Worm (Caenorhabditis elegans): ENCODE measurements around the gene M01H9.10.
A peak's percentile ranks its signal among the peaks of the same experiment; 100 is the strongest.

M01H9.10 gene

ce11 chrIV:4506637-4507036 is 26.7 kb upstream of the M01H9.10 start, which contains the start of gene gbb-2:
TSS of gene gbb-2 (minus strand) at chrIV:4506748.
- TF ChIP-seq ceh-62 (tag; optimal IDR thresholded peaks at IDR 0.05) (no peak), set-16 (GFP tag; IDR thresholded peaks at IDR 0.05) (peak; percentile 64), hlh-11 (tag; optimal IDR thresholded peaks at IDR 0.05) (peak; percentile 46), unc-62 (GFP tag; optimal IDR thresholded peaks at IDR 0.05 in 1 of 2) (peak in 1 of 2 experiments; percentile 30), unc-62 (tag; optimal IDR thresholded peaks at IDR 0.05) (no peak), daf-16 (GFP tag; optimal IDR thresholded peaks at IDR 0.05) (peak in 1 of 2 experiments; percentile 72), daf-16 (tag; optimal IDR thresholded peaks at IDR 0.05) (no peak), zfp-3 (GFP tag; conservative IDR thresholded peaks at IDR 0.05) (no peak), mes-2 (tag; optimal IDR thresholded peaks at IDR 0.05; ENCODE audit: poor library complexity, severe bottlenecking) (peak; percentile 13), lsy-2 (tag; optimal IDR thresholded peaks at IDR 0.05) (peak in 1 of 2 experiments; percentile 8)

- no peak for TF ChIP-seq ceh-62 (tag; optimal IDR thresholded peaks at IDR 0.05)
- TF ChIP-seq ces-1 (GFP tag; optimal IDR thresholded peaks at IDR 0.05) = peak; percentile 91
- peak; percentile 0 for TF ChIP-seq fkh-10 (GFP tag; optimal IDR thresholded peaks at IDR 0.05)
- TF ChIP-seq nhr-237 (tag; optimal IDR thresholded peaks at IDR 0.05) = no peak
- TF ChIP-seq unc-62 (GFP tag; optimal IDR thresholded peaks at IDR 0.05 in 1 of 2) = peak in 1 of 2 experiments; percentile 10
- no peak for TF ChIP-seq unc-62 (tag; optimal IDR thresholded peaks at IDR 0.05)
- no peak for TF ChIP-seq ZK546.5 (tag; optimal IDR thresholded peaks at IDR 0.05)
Measured at ce11 chrIV:4505078-4505477, 25.2 kb upstream of the M01H9.10 start.

ce11 chrIV:4490148-4490652 is 10.3 kb upstream of the M01H9.10 start, which contains the start of gene ZK180.7:
TSS of gene ZK180.7 (plus strand) at chrIV:4490542.
- peak; percentile 51 for TF ChIP-seq set-16 (GFP tag; IDR thresholded peaks at IDR 0.05)
- no peak for TF ChIP-seq daf-19 (GFP tag; conservative IDR thresholded peaks at IDR 0.05)
- peak in 1 of 2 experiments; percentile 61 for TF ChIP-seq unc-62 (GFP tag; optimal IDR thresholded peaks at IDR 0.05 in 1 of 2)
- no peak for TF ChIP-seq unc-62 (tag; optimal IDR thresholded peaks at IDR 0.05)

ce11 chrIV:4486738-4487137 is 6.8 kb upstream of the M01H9.10 start, which contains the start of gene trx-3:
TSS of gene trx-3 (plus strand) at chrIV:4487028.
- TF ChIP-seq nhr-11 (tag; optimal IDR thresholded peaks at IDR 0.05) = no peak
- TF ChIP-seq hmg-1.1 (GFP tag; IDR thresholded peaks at IDR 0.05) = no peak
- peak; percentile 51 for TF ChIP-seq dve-1 (tag; optimal IDR thresholded peaks at IDR 0.05; ENCODE audit: insufficient read depth)
- TF ChIP-seq pqm-1 (tag; optimal IDR thresholded peaks at IDR 0.05) = peak; percentile 75
- TF ChIP-seq nhr-28 (tag; optimal IDR thresholded peaks at IDR 0.05) = peak; percentile 62
- TF ChIP-seq daf-16 (GFP tag; optimal IDR thresholded peaks at IDR 0.05) = no peak
- peak; percentile 50 for TF ChIP-seq daf-16 (tag; optimal IDR thresholded peaks at IDR 0.05)
- TF ChIP-seq F10B5.3 (tag; optimal IDR thresholded peaks at IDR 0.05) = no peak
- no peak for TF ChIP-seq hlh-30 (tag; optimal IDR thresholded peaks at IDR 0.05; ENCODE audit: insufficient read depth)
- TF ChIP-seq lsy-2 (tag; optimal IDR thresholded peaks at IDR 0.05) = no peak
- TF ChIP-seq saeg-2 (GFP tag; IDR thresholded peaks at IDR 0.05) = no peak
- peak; percentile 55 for TF ChIP-seq aha-1 (tag)
- no peak for TF ChIP-seq ZK546.5 (tag; optimal IDR thresholded peaks at IDR 0.05)
- TF ChIP-seq unc-62 (GFP tag; optimal IDR thresholded peaks at IDR 0.05 in 1 of 2) = peak in 1 of 2 experiments; percentile 91
- no peak for TF ChIP-seq unc-62 (tag; optimal IDR thresholded peaks at IDR 0.05)
- no peak for TF ChIP-seq ceh-62 (tag; optimal IDR thresholded peaks at IDR 0.05)
- no peak for TF ChIP-seq ctbp-1 (GFP tag; IDR thresholded peaks at IDR 0.05)
- TF ChIP-seq mxl-3 (GFP tag; optimal IDR thresholded peaks at IDR 0.05) = no peak
- TF ChIP-seq fkh-10 (GFP tag; optimal IDR thresholded peaks at IDR 0.05) = no peak
- TF ChIP-seq dmd-6 (GFP tag; IDR thresholded peaks at IDR 0.05) = peak; percentile 42; the same call in 1 of the 2 replicates
- TF ChIP-seq hlh-11 (tag; optimal IDR thresholded peaks at IDR 0.05) = peak; percentile 71
- no peak for TF ChIP-seq nhr-6 (tag; optimal IDR thresholded peaks at IDR 0.05)

ce11 chrIV:4484555-4484954 is 4.6 kb upstream of the M01H9.10 start:
- TF ChIP-seq ceh-20 (GFP tag; IDR thresholded peaks at IDR 0.05) (no peak), ceh-44 (GFP tag; IDR thresholded peaks at IDR 0.05) (no peak), duxl-1 (tag; optimal IDR thresholded peaks at IDR 0.05; ENCODE audit: poor library complexity) (no peak), dmd-6 (GFP tag; IDR thresholded peaks at IDR 0.05) (peak; percentile 68), dve-1 (tag; optimal IDR thresholded peaks at IDR 0.05; ENCODE audit: insufficient read depth) (peak; percentile 45), hlh-30 (tag; optimal IDR thresholded peaks at IDR 0.05; ENCODE audit: insufficient read depth) (peak; percentile 42), pqm-1 (tag; optimal IDR thresholded peaks at IDR 0.05) (peak; percentile 70)

Measured in whole organism, L4 larva.